Worm (Caenorhabditis elegans) whole organism, mixed stage, embryonic: ENCODE data around the gene Y12A6A.1.

ENCODE experiments used
- elt-1 ChIP-seq: sonication (generic microtip); optimal IDR thresholded peaks from 2 replicates; lab custom pipeline; 2017; ENCODE audit warnings: missing genetic modification characterization, mild to moderate bottlenecking, missing compliant biosample characterization, antibody characterized with exemption, moderate library complexity, borderline replicate concordance; ENCODE audit not compliant: insufficient read depth
- lsy-2 ChIP-seq: fragments of 150-350 bp; optimal IDR thresholded peaks from 2 replicates; lab custom pipeline; 2014; ENCODE audit warnings: missing biosample characterization, missing genetic modification characterization
- mls-2 ChIP-seq: sonication (generic microtip); optimal IDR thresholded peaks from 2 replicates; lab custom pipeline; 2016; ENCODE audit warnings: mild to moderate bottlenecking, missing genetic modification characterization, moderate library complexity, missing compliant biosample characterization
- nhr-12 ChIP-seq: fragments of 150-350 bp; optimal IDR thresholded peaks from 2 replicates; lab custom pipeline; 2014; ENCODE audit warnings: missing biosample characterization, missing genetic modification characterization
- nhr-76 ChIP-seq: sonication (generic microtip); optimal IDR thresholded peaks from 2 replicates; lab custom pipeline; 2017; ENCODE audit warnings: missing biosample characterization, missing genetic modification characterization
- snpc-4 ChIP-seq: fragments of 150-350 bp; optimal IDR thresholded peaks from 2 replicates; lab custom pipeline; 2014; ENCODE audit warnings: missing biosample characterization, missing genetic modification characterization
- unc-39 ChIP-seq: fragments of 150-350 bp; optimal IDR thresholded peaks from 2 replicates; lab custom pipeline; 2014; ENCODE audit warnings: missing biosample characterization, missing genetic modification characterization
- unc-62 ChIP-seq: fragments of 150-350 bp; optimal IDR thresholded peaks from 2 replicates; lab custom pipeline; 2014; ENCODE audit warnings: missing biosample characterization, missing genetic modification reagents, missing genetic modification characterization

DNA sequence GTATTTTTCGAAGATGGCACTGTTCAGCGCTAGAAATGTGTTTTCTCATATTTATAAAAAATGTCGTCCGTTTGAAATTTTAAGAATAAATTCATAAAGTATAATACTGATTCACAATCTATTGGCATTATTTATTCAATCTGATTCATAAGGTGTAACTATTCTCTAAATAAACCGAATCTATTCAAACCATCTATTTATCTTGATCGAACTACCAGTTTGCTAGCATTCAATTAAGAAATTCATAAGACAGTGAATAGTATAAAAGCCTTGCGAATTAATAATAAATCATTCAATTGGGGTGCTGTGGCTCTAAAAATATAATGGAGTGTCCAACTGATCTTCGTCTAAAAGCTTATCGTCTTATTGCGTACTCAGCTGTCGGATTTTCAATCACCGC, 30.4 kb downstream of the Y12A6A.1 start, which contains the start of gene col-44:
- TF ChIP-seq elt-1: no peak
- TF ChIP-seq snpc-4: no peak
- TF ChIP-seq nhr-12 (tag; lab: Kevin White, UChicago): no peak
- TF ChIP-seq unc-39: no peak
- TF ChIP-seq unc-62: no peak
- no peak for TF ChIP-seq nhr-76 (tag; lab: Kevin White, UChicago)
- TF ChIP-seq mls-2 (tag; lab: Kevin White, UChicago): no peak
- TF ChIP-seq lsy-2 (tag; lab: Kevin White, UChicago): no peak
